Fruit fly (Drosophila melanogaster) whole organism, embryonic: Measurements from ENCODE around the gene Acp26Aa.
A peak's percentile ranks its signal among the peaks of the same experiment; 100 is the strongest.

Experiments used
- Antp ChIP-seq: fragments of 200-800 bp; sonication (Bioruptor generic); optimal IDR thresholded peaks from 3 replicates; lab custom pipeline; 2016; ENCODE audit warnings: missing biosample characterization, missing genetic modification characterization
- CG10366 ChIP-seq: fragments of 200-800 bp; sonication (Bioruptor generic); IDR thresholded peaks from 2 replicates; pipeline ENCODE4 v1.3.6; 2022; ENCODE audit warnings: missing biosample characterization, missing genetic modification characterization
- CG10959 ChIP-seq: fragments of 200-800 bp; sonication (Bioruptor generic); IDR thresholded peaks from 2 replicates; pipeline ENCODE4 v1.3.6; 2022; ENCODE audit warnings: missing biosample characterization, missing genetic modification characterization
- CG15011 ChIP-seq: fragments of 200-800 bp; sonication (Bioruptor generic); optimal IDR thresholded peaks from 3 replicates; lab custom pipeline; 2018; ENCODE audit warnings: missing biosample characterization, mild to moderate bottlenecking, missing genetic modification characterization
- CG15269 ChIP-seq: fragments of 200-800 bp; sonication (Bioruptor generic); optimal IDR thresholded peaks from 2 replicates; lab custom pipeline; 2018; ENCODE audit warnings: missing biosample characterization, mild to moderate bottlenecking, missing genetic modification characterization, moderate library complexity
- CG1603 ChIP-seq: fragments of 200-800 bp; sonication (Bioruptor generic); optimal IDR thresholded peaks from 2 replicates; lab custom pipeline; 2019; ENCODE audit warnings: missing biosample characterization, mild to moderate bottlenecking, missing genetic modification characterization, moderate library complexity
- CG17328 ChIP-seq: fragments of 200-800 bp; sonication (Bioruptor generic); IDR thresholded peaks from 2 replicates; pipeline ENCODE4 v1.3.6; 2022; ENCODE audit warnings: missing biosample characterization, missing genetic modification characterization
- CG17829 ChIP-seq: fragments of 200-800 bp; optimal IDR thresholded peaks from 2 replicates; lab custom pipeline; 2019; ENCODE audit warnings: missing biosample characterization, mild to moderate bottlenecking, missing genetic modification characterization, moderate library complexity
- CG1792 ChIP-seq: fragments of 200-800 bp; sonication (Bioruptor generic); optimal IDR thresholded peaks from 2 replicates; lab custom pipeline; 2016; ENCODE audit warnings: missing biosample characterization, missing genetic modification characterization
- CG18599 ChIP-seq: fragments of 200-800 bp; sonication (Bioruptor generic); optimal IDR thresholded peaks from 3 replicates; lab custom pipeline; 2017; ENCODE audit warnings: missing biosample characterization, missing genetic modification characterization, mild to moderate bottlenecking, moderate library complexity, missing genetic modification reagents
- CG32532 ChIP-seq: fragments of 200-800 bp; sonication (Bioruptor generic); IDR thresholded peaks from 2 replicates; pipeline ENCODE4 v1.3.6; 2022; ENCODE audit warnings: missing biosample characterization, missing genetic modification characterization
- CG3281 ChIP-seq: fragments of 200-800 bp; sonication (Bioruptor generic); optimal IDR thresholded peaks from 3 replicates; lab custom pipeline; 2017; ENCODE audit warnings: missing biosample characterization, mild to moderate bottlenecking, missing genetic modification characterization
- CG34376 ChIP-seq: fragments of 200-800 bp; sonication (Bioruptor generic); optimal IDR thresholded peaks from 2 replicates; lab custom pipeline; 2018; ENCODE audit warnings: missing biosample characterization, mild to moderate bottlenecking, missing genetic modification characterization
- CG34422 ChIP-seq: fragments of 200-800 bp; sonication (Bioruptor generic); IDR thresholded peaks from 3 replicates; pipeline ENCODE4 v1.3.6; 2022; ENCODE audit warnings: missing biosample characterization, missing genetic modification characterization
- CG8290 ChIP-seq, 3 experiments: fragments of 200-800 bp; sonication (Bioruptor generic); optimal IDR thresholded peaks; 2 replicates each; lab custom pipeline; 2016 to 2019; ENCODE audit warnings: missing biosample characterization in 3 of 3, missing genetic modification characterization in 3 of 3, mild to moderate bottlenecking in 2 of 3, moderate library complexity in 1 of 3
- CG8359 ChIP-seq: fragments of 200-800 bp; sonication (Bioruptor generic); optimal IDR thresholded peaks from 2 replicates; lab custom pipeline; 2017; ENCODE audit warnings: missing biosample characterization, mild to moderate bottlenecking, missing genetic modification characterization, borderline replicate concordance
- CG8765 ChIP-seq: fragments of 200-800 bp; sonication (Bioruptor generic); IDR thresholded peaks from 2 replicates; pipeline ENCODE4 v1.3.6; 2022; ENCODE audit warnings: missing biosample characterization, missing genetic modification characterization
- CG9876 ChIP-seq: fragments of 200-800 bp; sonication (Bioruptor generic); optimal IDR thresholded peaks from 2 replicates; lab custom pipeline; 2016; ENCODE audit warnings: missing biosample characterization, missing genetic modification characterization
- CoRest ChIP-seq: fragments of 200-800 bp; sonication (Bioruptor generic); optimal IDR thresholded peaks from 3 replicates; lab custom pipeline; 2018; ENCODE audit warnings: missing biosample characterization, mild to moderate bottlenecking, missing genetic modification characterization, moderate library complexity
- D ChIP-seq, 2 experiments: fragments of 200-800 bp in 1 of 2; fragments of >200 bp in 1 of 2; sonication (Bioruptor generic) in 1 of 2; optimal IDR thresholded peaks; 2 replicates in 1 of 2; 3 replicates in 1 of 2; lab custom pipeline; 2017; ENCODE audit warnings: mild to moderate bottlenecking in 1 of 2, missing biosample characterization in 1 of 2, missing genetic modification characterization in 1 of 2, missing genetic modification reagents in 1 of 2
- Dp ChIP-seq: fragments of 200-800 bp; sonication (Bioruptor generic); optimal IDR thresholded peaks from 2 replicates; lab custom pipeline; 2018; ENCODE audit warnings: missing biosample characterization, mild to moderate bottlenecking, missing genetic modification characterization, moderate library complexity
- Drgx ChIP-seq: fragments of 200-800 bp; sonication (Bioruptor generic); IDR thresholded peaks from 2 replicates; pipeline ENCODE4 v1.3.6; 2022; ENCODE audit warnings: missing biosample characterization, missing genetic modification characterization
- Ets97D ChIP-seq: fragments of 200-800 bp; sonication (Bioruptor generic); optimal IDR thresholded peaks from 3 replicates; lab custom pipeline; 2016; ENCODE audit warnings: missing biosample characterization, missing genetic modification characterization
- Fer1 ChIP-seq: fragments of 200-800 bp; sonication (Bioruptor generic); optimal IDR thresholded peaks from 2 replicates; lab custom pipeline; 2017; ENCODE audit warnings: missing biosample characterization, mild to moderate bottlenecking, missing genetic modification characterization
- H15 ChIP-seq: fragments of 200-800 bp; sonication (Bioruptor generic); IDR thresholded peaks from 3 replicates; pipeline ENCODE4 v1.3.6; 2022; ENCODE audit warnings: missing biosample characterization, missing genetic modification characterization
- Hand ChIP-seq: fragments of 200-800 bp; sonication (Bioruptor generic); optimal IDR thresholded peaks from 2 replicates; lab custom pipeline; 2017; ENCODE audit warnings: mild to moderate bottlenecking, missing biosample characterization, missing genetic modification reagents, missing genetic modification characterization
- Hsf ChIP-seq: fragments of 200-800 bp; sonication (Bioruptor generic); optimal IDR thresholded peaks from 3 replicates; lab custom pipeline; 2016; ENCODE audit warnings: missing biosample characterization, missing genetic modification characterization
- Mes4 ChIP-seq: fragments of 200-800 bp; sonication (Bioruptor generic); optimal IDR thresholded peaks from 2 replicates; lab custom pipeline; 2016; ENCODE audit warnings: missing biosample characterization, missing genetic modification characterization
- Rx ChIP-seq: fragments of 200-800 bp; sonication (Bioruptor generic); IDR thresholded peaks from 2 replicates; pipeline ENCODE4 v1.3.6; 2022; ENCODE audit warnings: missing biosample characterization, missing genetic modification characterization
- Trl ChIP-seq, 3 experiments: fragments of >200 bp in 2 of 3; fragments of 200-800 bp in 1 of 3; sonication (Bioruptor generic) in 1 of 3; optimal IDR thresholded peaks; 2 replicates in 1 of 3; 3 replicates in 2 of 3; lab custom pipeline; 2016 to 2017; ENCODE audit warnings: missing biosample characterization in 1 of 3, missing genetic modification characterization in 1 of 3
- YL-1 ChIP-seq: fragments of 200-800 bp; sonication (Bioruptor generic); optimal IDR thresholded peaks from 3 replicates; lab custom pipeline; 2017; ENCODE audit warnings: missing biosample characterization, mild to moderate bottlenecking, missing genetic modification characterization
- ab ChIP-seq: fragments of 200-800 bp; sonication (Bioruptor generic); optimal IDR thresholded peaks from 2 replicates; lab custom pipeline; 2016; ENCODE audit warnings: missing biosample characterization, missing genetic modification characterization
- abd-A ChIP-seq: fragments of 200-800 bp; sonication (Bioruptor generic); optimal IDR thresholded peaks from 3 replicates; lab custom pipeline; 2019; ENCODE audit warnings: missing biosample characterization, mild to moderate bottlenecking, missing genetic modification characterization, moderate library complexity
- ac ChIP-seq: fragments of 200-800 bp; sonication (Bioruptor generic); optimal IDR thresholded peaks from 3 replicates; lab custom pipeline; 2017; ENCODE audit warnings: missing biosample characterization, mild to moderate bottlenecking, missing genetic modification characterization
- cad ChIP-seq: fragments of >200 bp; optimal IDR thresholded peaks from 2 replicates; lab custom pipeline; 2017; ENCODE audit warnings: missing biosample characterization, missing genetic modification characterization
- eyg ChIP-seq: fragments of 200-800 bp; sonication (Bioruptor generic); optimal IDR thresholded peaks from 3 replicates; lab custom pipeline; 2016; ENCODE audit warnings: missing biosample characterization, missing genetic modification characterization
- fd102C ChIP-seq: fragments of 200-800 bp; sonication (Bioruptor generic); optimal IDR thresholded peaks from 2 replicates; lab custom pipeline; 2018; ENCODE audit warnings: missing biosample characterization, mild to moderate bottlenecking, missing genetic modification characterization, moderate library complexity
- fd64A ChIP-seq: fragments of 200-800 bp; sonication (Bioruptor generic); optimal IDR thresholded peaks from 3 replicates; lab custom pipeline; 2018; ENCODE audit warnings: missing biosample characterization, mild to moderate bottlenecking, missing genetic modification characterization
- gce ChIP-seq: fragments of 200-800 bp; sonication (Bioruptor generic); IDR thresholded peaks from 3 replicates; pipeline ENCODE4 v1.3.6; 2022; ENCODE audit warnings: missing biosample characterization, missing genetic modification characterization
- insv ChIP-seq, 2 experiments: fragments of 200-800 bp; sonication (Bioruptor generic); optimal IDR thresholded peaks; 3 replicates each; lab custom pipeline; 2016 to 2018; ENCODE audit warnings: missing biosample characterization in 2 of 2, missing genetic modification characterization in 2 of 2
- odd ChIP-seq: fragments of 200-800 bp; sonication (Bioruptor generic); optimal IDR thresholded peaks from 2 replicates; lab custom pipeline; 2017; ENCODE audit warnings: missing biosample characterization, mild to moderate bottlenecking, missing genetic modification characterization
- onecut ChIP-seq: fragments of 200-800 bp; sonication (Bioruptor generic); IDR thresholded peaks from 2 replicates; pipeline ENCODE4 v1.3.6; 2022; ENCODE audit warnings: missing biosample characterization, missing genetic modification characterization
- p53 ChIP-seq: fragments of 200-800 bp; sonication (Bioruptor generic); optimal IDR thresholded peaks from 2 replicates; lab custom pipeline; 2016; ENCODE audit warnings: missing biosample characterization, missing genetic modification characterization
- pb ChIP-seq: fragments of 200-800 bp; sonication (Bioruptor generic); optimal IDR thresholded peaks from 3 replicates; lab custom pipeline; 2016; ENCODE audit warnings: missing biosample characterization, missing genetic modification characterization
- phol ChIP-seq: fragments of 200-800 bp; sonication (Bioruptor generic); optimal IDR thresholded peaks from 3 replicates; lab custom pipeline; 2018; ENCODE audit warnings: missing biosample characterization, mild to moderate bottlenecking, missing genetic modification characterization, moderate library complexity
- sens ChIP-seq: fragments of 200-800 bp; sonication (Bioruptor generic); peaks from one replicate; lab custom pipeline; 2016; ENCODE audit warnings: missing biosample characterization, missing genetic modification characterization
- sug ChIP-seq: fragments of 200-800 bp; optimal IDR thresholded peaks from 2 replicates; lab custom pipeline; 2019; ENCODE audit warnings: missing biosample characterization, mild to moderate bottlenecking, missing genetic modification characterization, moderate library complexity
- unc-4 ChIP-seq: fragments of 200-800 bp; sonication (Bioruptor generic); IDR thresholded peaks from 2 replicates; pipeline ENCODE4 v1.3.6; 2022; ENCODE audit warnings: missing biosample characterization, missing genetic modification characterization; ENCODE audit not compliant: partially characterized antibody
- zen ChIP-seq: fragments of 200-800 bp; sonication (Bioruptor generic); optimal IDR thresholded peaks from 3 replicates; lab custom pipeline; 2018; ENCODE audit warnings: missing biosample characterization, mild to moderate bottlenecking, missing genetic modification characterization, moderate library complexity
- zfh1 ChIP-seq: fragments of 200-800 bp; sonication (Bioruptor generic); IDR thresholded peaks from 3 replicates; pipeline ENCODE4 v1.3.6; 2022; ENCODE audit warnings: missing biosample characterization, missing genetic modification characterization

Gene Acp26Aa

dm6 chr2L:5866791-5867190 is 26.9 kb downstream of the Acp26Aa start:
- TF ChIP-seq Hand (no peak), onecut (GFP tag; lab: Robert Waterston, UW) (no peak), CG8765 (GFP tag; lab: Robert Waterston, UW) (no peak), YL-1 (GFP tag; lab: Kevin White, UChicago) (no peak), zen (tag; lab: Kevin White, UChicago) (peak; percentile 17), CG17328 (GFP tag; lab: Robert Waterston, UW) (peak; percentile 31; the same call in 1 of the 2 replicates), ac (GFP tag; lab: Kevin White, UChicago) (peak; percentile 29), CG34376 (no peak), H15 (GFP tag; lab: Robert Waterston, UW) (no peak), CG1603 (tag; lab: Kevin White, UChicago) (peak; percentile 30), CG8359 (GFP tag; lab: Kevin White, UChicago) (no peak), odd (GFP tag; lab: Kevin White, UChicago) (no peak), p53 (no peak), CG15269 (tag; lab: Kevin White, UChicago) (no peak), CG32532 (GFP tag; lab: Robert Waterston, UW) (no peak), CG15011 (no peak), zfh1 (GFP tag; lab: Robert Waterston, UW) (0 out of 3 replicates have a peak, but pooled peaks have one; percentile 36), cad (no peak), ab (GFP tag; lab: Kevin White, UChicago) (no peak), Rx (no peak), D (optimal IDR thresholded peaks at IDR 0.05; lab: Kevin White, UChicago) (no peak), D (GFP tag; optimal IDR thresholded peaks at IDR 0.05; lab: Kevin White, UChicago) (no peak), CG10366 (GFP tag; lab: Robert Waterston, UW) (no peak), CoRest (tag; lab: Kevin White, UChicago) (no peak), Trl (optimal IDR thresholded peaks at IDR 0.05; lab: Kevin White, UChicago) (no peak), Trl (GFP tag; optimal IDR thresholded peaks at IDR 0.05; lab: Kevin White, UChicago) (no peak), phol (tag; lab: Kevin White, UChicago) (peak; percentile 36), Drgx (GFP tag; lab: Robert Waterston, UW) (peak; percentile 26; the same call in 1 of the 2 replicates), Fer1 (no peak), abd-A (tag; lab: Kevin White, UChicago) (no peak), CG9876 (no peak), sug (tag; lab: Kevin White, UChicago) (no peak), CG10959 (GFP tag; lab: Robert Waterston, UW) (peak; percentile 20; the same call in 1 of the 2 replicates), CG1792 (GFP tag; lab: Kevin White, UChicago) (no peak), CG18599 (GFP tag; lab: Kevin White, UChicago) (no peak), Mes4 (GFP tag; lab: Kevin White, UChicago) (no peak), unc-4 (GFP tag; lab: Robert Waterston, UW) (no peak), fd64A (no peak), CG17829 (tag; lab: Kevin White, UChicago) (no peak), sens (peak; percentile 60), fd102C (GFP tag; lab: Kevin White, UChicago) (no peak), eyg (GFP tag; lab: Kevin White, UChicago) (no peak), CG34422 (GFP tag; lab: Robert Waterston, UW) (peak; percentile 12; the same call in 1 of the 3 replicates), CG8290 (GFP tag; optimal IDR thresholded peaks at IDR 0.05; lab: Kevin White, UChicago) (no peak), CG8290 (tag; optimal IDR thresholded peaks at IDR 0.05; lab: Kevin White, UChicago) (peak in 1 of 2 experiments; percentile 44), CG3281 (GFP tag; lab: Kevin White, UChicago) (no peak), Dp (GFP tag; lab: Kevin White, UChicago) (no peak), Antp (GFP tag; lab: Kevin White, UChicago) (no peak), Ets97D (GFP tag; lab: Kevin White, UChicago) (peak; percentile 84), insv (GFP tag; optimal IDR thresholded peaks at IDR 0.05; lab: Kevin White, UChicago) (no peak), pb (GFP tag; lab: Kevin White, UChicago) (no peak), Hsf (GFP tag; lab: Kevin White, UChicago) (no peak), gce (no peak)
